Fruit fly (Drosophila melanogaster) whole organism, pupa: ENCODE data around the gene Tep4.

Source experiments
- CG10348 ChIP-seq: fragments of 200-800 bp; sonication (Bioruptor generic); IDR thresholded peaks from 2 replicates; pipeline ENCODE4 v1.3.6; 2022; ENCODE audit warnings: missing biosample characterization, missing genetic modification characterization
- CG13204 ChIP-seq: fragments of 200-800 bp; sonication (Bioruptor generic); optimal IDR thresholded peaks from 2 replicates; lab custom pipeline; 2018; ENCODE audit warnings: missing biosample characterization, mild to moderate bottlenecking, missing genetic modification characterization, moderate library complexity
- CG14655 ChIP-seq: fragments of 200-800 bp; sonication (Bioruptor generic); optimal IDR thresholded peaks from 3 replicates; lab custom pipeline; 2017; ENCODE audit warnings: mild to moderate bottlenecking, missing biosample characterization, missing genetic modification reagents, missing genetic modification characterization
- CG32121 ChIP-seq: fragments of 200-800 bp; sonication (Bioruptor generic); IDR thresholded peaks from 2 replicates; pipeline ENCODE4 v1.3.6; 2022; ENCODE audit warnings: missing biosample characterization, missing genetic modification characterization
- CG8159 ChIP-seq: fragments of 200-800 bp; sonication (Bioruptor generic); optimal IDR thresholded peaks from 3 replicates; lab custom pipeline; 2018; ENCODE audit warnings: missing biosample characterization, mild to moderate bottlenecking, missing genetic modification characterization, moderate library complexity
- EcR ChIP-seq: fragments of 200-800 bp; sonication (Bioruptor generic); optimal IDR thresholded peaks from 3 replicates; lab custom pipeline; 2019; ENCODE audit warnings: missing biosample characterization, missing genetic modification characterization, mild to moderate bottlenecking, moderate library complexity, missing genetic modification reagents
- Pif1A ChIP-seq: fragments of 200-800 bp; sonication (Bioruptor generic); optimal IDR thresholded peaks from 3 replicates; lab custom pipeline; 2016; ENCODE audit warnings: missing biosample characterization, missing genetic modification characterization
- fd96Ca ChIP-seq: fragments of 200-800 bp; sonication (Bioruptor generic); IDR thresholded peaks from 3 replicates; pipeline ENCODE4 v1.3.6; 2022; ENCODE audit warnings: missing biosample characterization, missing genetic modification characterization
- gl ChIP-seq: fragments of 200-800 bp; sonication (Bioruptor generic); optimal IDR thresholded peaks from 2 replicates; lab custom pipeline; 2018; ENCODE audit warnings: missing biosample characterization, mild to moderate bottlenecking, missing genetic modification characterization

DNA sequence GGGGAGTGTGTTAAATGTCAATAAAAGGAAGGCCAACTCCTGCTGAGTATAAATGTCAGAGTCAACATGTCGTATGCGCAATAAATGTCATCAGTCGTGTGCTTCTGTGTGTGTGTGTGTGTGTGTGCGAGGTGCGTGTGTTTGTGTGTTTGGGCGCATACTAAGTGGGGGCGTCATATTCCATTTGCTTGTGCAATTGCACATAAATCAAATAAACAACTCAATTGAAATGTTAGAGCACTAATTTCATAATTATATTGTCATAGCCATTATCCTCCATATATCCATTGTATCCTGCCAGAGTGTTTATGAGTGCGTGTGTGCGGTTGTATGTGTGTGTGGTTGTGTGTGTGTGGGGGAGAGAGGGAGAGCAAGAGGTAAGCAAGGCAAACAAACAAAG is 45.8 kb downstream of the Tep4 start:
- no peak for TF ChIP-seq gl
- TF ChIP-seq Pif1A (GFP tag; lab: Kevin White, UChicago) = no peak
- no peak for TF ChIP-seq fd96Ca
- no peak for TF ChIP-seq CG10348 (GFP tag; lab: Robert Waterston, UW)
- no peak for TF ChIP-seq CG32121 (GFP tag; lab: Robert Waterston, UW)
- TF ChIP-seq EcR (GFP tag; lab: Kevin White, UChicago) = no peak
- TF ChIP-seq CG8159 (tag; lab: Kevin White, UChicago) = no peak
- TF ChIP-seq CG14655 (GFP tag; lab: Kevin White, UChicago) = no peak
- TF ChIP-seq CG13204 = no peak
